Worm (Caenorhabditis elegans) whole organism, L4 larva: Measurements from ENCODE around the gene srt-49.
"Not testable (repeated sequence)": the region's sequence is repeated elsewhere in the genome, so short reads cannot be mapped to it uniquely, and the experiment has no call there.

Source experiments
- R02D3.7 ChIP-seq: fragments of 150-350 bp; sonication (generic microtip); optimal IDR thresholded peaks from 3 replicates; lab custom pipeline; 2014; ENCODE audit warnings: missing biosample characterization, missing genetic modification characterization
- Y105C5A.15 ChIP-seq: fragments of 200-800 bp; sonication (Bioruptor generic); IDR thresholded peaks from 2 replicates; pipeline ENCODE4 v1.3.6; 2022; ENCODE audit warnings: missing genetic modification characterization, missing compliant biosample characterization
- Y5F2A.4 ChIP-seq: fragments of 200-800 bp; sonication (Bioruptor generic); optimal IDR thresholded peaks from 2 replicates; lab custom pipeline; 2018; ENCODE audit warnings: mild to moderate bottlenecking, missing genetic modification characterization, missing compliant biosample characterization
- ZK337.2 ChIP-seq: fragments of 200-800 bp; sonication (Bioruptor generic); IDR thresholded peaks from 2 replicates; pipeline ENCODE4 v1.3.6; 2022; ENCODE audit warnings: missing genetic modification reagents, missing genetic modification characterization, missing compliant biosample characterization
- ZK546.5 ChIP-seq, 2 experiments: sonication (generic microtip); optimal IDR thresholded peaks; 2 replicates each; lab custom pipeline; 2017; ENCODE audit warnings: missing biosample characterization in 2 of 2, missing genetic modification characterization in 2 of 2
- aha-1 ChIP-seq: fragments of 150-350 bp; peaks from one replicate; lab custom pipeline; 2014; ENCODE audit warnings: missing biosample characterization, missing genetic modification characterization
- aly-2 ChIP-seq: sonication (generic microtip); optimal IDR thresholded peaks from 2 replicates; lab custom pipeline; 2018; ENCODE audit warnings: missing biosample characterization, missing genetic modification characterization
- ama-1 ChIP-seq: fragments of 150-350 bp; optimal IDR thresholded peaks from 2 replicates; lab custom pipeline; 2014; ENCODE audit warnings: inconsistent platforms, mixed read lengths
- attf-4 ChIP-seq: sonication (generic microtip); optimal IDR thresholded peaks from 3 replicates; lab custom pipeline; 2017; ENCODE audit warnings: missing biosample characterization, missing genetic modification characterization
- ces-1 ChIP-seq: fragments of 150-350 bp; sonication (generic microtip); optimal IDR thresholded peaks from 4 replicates; lab custom pipeline; 2014; ENCODE audit warnings: missing biosample characterization, missing genetic modification reagents, missing genetic modification characterization
- cey-2 ChIP-seq: sonication (generic microtip); optimal IDR thresholded peaks from 3 replicates; lab custom pipeline; 2017; ENCODE audit warnings: missing genetic modification characterization, mild to moderate bottlenecking, missing compliant biosample characterization, antibody characterized with exemption, borderline replicate concordance; ENCODE audit not compliant: insufficient read depth
- daf-16 ChIP-seq, 3 experiments: sonication (generic microtip); optimal IDR thresholded peaks; 2 replicates each; lab custom pipeline; 2016 to 2017; ENCODE audit warnings: missing genetic modification characterization in 3 of 3, missing genetic modification reagents in 3 of 3, mild to moderate bottlenecking in 2 of 3, missing compliant biosample characterization in 2 of 3, missing biosample characterization in 1 of 3, moderate library complexity in 1 of 3
- duxl-1 ChIP-seq: sonication (generic microtip); optimal IDR thresholded peaks from 2 replicates; lab custom pipeline; 2016; ENCODE audit warnings: mild to moderate bottlenecking, missing genetic modification characterization, moderate library complexity, missing compliant biosample characterization; ENCODE audit not compliant: poor library complexity
- dve-1 ChIP-seq: sonication (generic microtip); optimal IDR thresholded peaks from 2 replicates; lab custom pipeline; 2017; ENCODE audit warnings: antibody characterized with exemption, mild to moderate bottlenecking, missing genetic modification characterization, missing compliant biosample characterization; ENCODE audit not compliant: insufficient read depth
- egl-43 ChIP-seq: fragments of 200-800 bp; sonication (Bioruptor generic); IDR thresholded peaks from 2 replicates; pipeline ENCODE4 v1.3.6; 2022; ENCODE audit warnings: missing genetic modification reagents, missing genetic modification characterization, missing compliant biosample characterization
- gei-8 ChIP-seq: fragments of 200-800 bp; sonication (Bioruptor generic); optimal IDR thresholded peaks from 2 replicates; lab custom pipeline; 2018; ENCODE audit warnings: mild to moderate bottlenecking, missing genetic modification characterization, missing compliant biosample characterization
- madf-9 ChIP-seq: fragments of 200-800 bp; sonication (Bioruptor generic); conservative IDR thresholded peaks from 2 replicates; pipeline ENCODE4 v1.3.6; 2022; ENCODE audit warnings: missing genetic modification reagents, missing genetic modification characterization, missing compliant biosample characterization
- nhr-25 ChIP-seq: sonication (generic microtip); optimal IDR thresholded peaks from 2 replicates; lab custom pipeline; 2017; ENCODE audit warnings: missing genetic modification characterization, mild to moderate bottlenecking, missing compliant biosample characterization, antibody characterized with exemption, moderate library complexity, borderline replicate concordance; ENCODE audit not compliant: insufficient read depth
- nhr-28 ChIP-seq: fragments of 150-350 bp; optimal IDR thresholded peaks from 2 replicates; lab custom pipeline; 2014; ENCODE audit warnings: missing biosample characterization, missing genetic modification characterization
- nhr-41 ChIP-seq: fragments of 200-800 bp; sonication (Bioruptor generic); IDR thresholded peaks from 2 replicates; pipeline ENCODE4 v1.3.6; 2022; ENCODE audit warnings: missing genetic modification reagents, missing genetic modification characterization, missing compliant biosample characterization
- nhr-48 ChIP-seq: sonication (generic microtip); optimal IDR thresholded peaks from 2 replicates; lab custom pipeline; 2016; ENCODE audit warnings: mild to moderate bottlenecking, missing genetic modification characterization, missing compliant biosample characterization
- php-3 ChIP-seq: fragments of 200-800 bp; sonication (Bioruptor generic); IDR thresholded peaks from 2 replicates; pipeline ENCODE4 v1.3.6; 2022; ENCODE audit warnings: missing genetic modification reagents, missing genetic modification characterization, missing compliant biosample characterization
- rbr-2 ChIP-seq: sonication (generic microtip); optimal IDR thresholded peaks from 2 replicates; lab custom pipeline; 2016; ENCODE audit warnings: missing genotype, missing genetic modification characterization, missing compliant biosample characterization
- saeg-2 ChIP-seq: fragments of 200-800 bp; sonication (Bioruptor generic); IDR thresholded peaks from 2 replicates; pipeline ENCODE4 v1.3.6; 2022; ENCODE audit warnings: missing genetic modification reagents, missing genetic modification characterization, missing compliant biosample characterization
- sdz-12 ChIP-seq: fragments of 200-800 bp; sonication (Bioruptor generic); optimal IDR thresholded peaks from 2 replicates; lab custom pipeline; 2018; ENCODE audit warnings: mild to moderate bottlenecking, missing genetic modification characterization, missing compliant biosample characterization
- set-16 ChIP-seq: fragments of 200-800 bp; sonication (Bioruptor generic); IDR thresholded peaks from 2 replicates; pipeline ENCODE4 v1.3.6; 2022; ENCODE audit warnings: missing genetic modification reagents, missing genetic modification characterization, missing compliant biosample characterization
- tra-1 ChIP-seq: fragments of 200-800 bp; sonication (Bioruptor generic); IDR thresholded peaks from 2 replicates; pipeline ENCODE4 v1.3.6; 2022; ENCODE audit warnings: missing genetic modification reagents, missing genetic modification characterization, missing compliant biosample characterization
- unc-62 ChIP-seq, 3 experiments: fragments of 150-350 bp in 1 of 3; sonication (generic microtip); optimal IDR thresholded peaks in 2 of 3; peaks in 1 of 3; 1 replicate in 1 of 3; 2 replicates in 2 of 3; lab custom pipeline; 2014 to 2017; ENCODE audit warnings: missing biosample characterization in 3 of 3, missing genetic modification characterization in 3 of 3, missing genetic modification reagents in 3 of 3, missing genotype in 1 of 3
- vab-7 ChIP-seq: fragments of 200-800 bp; sonication (Bioruptor generic); IDR thresholded peaks from 2 replicates; pipeline ENCODE4 v1.3.6; 2022; ENCODE audit warnings: missing genetic modification reagents, missing genetic modification characterization, missing compliant biosample characterization
- zip-2 ChIP-seq: fragments of 150-350 bp; optimal IDR thresholded peaks from 2 replicates; lab custom pipeline; 2014; ENCODE audit warnings: missing biosample characterization, missing genetic modification characterization
- ztf-11 ChIP-seq: fragments of 150-350 bp; optimal IDR thresholded peaks from 2 replicates; lab custom pipeline; 2014; ENCODE audit warnings: missing biosample characterization, missing genetic modification characterization
- ztf-7 ChIP-seq: fragments of 150-350 bp; optimal IDR thresholded peaks from 2 replicates; lab custom pipeline; 2014; ENCODE audit warnings: missing biosample characterization, missing genetic modification characterization

The srt-49 gene

ce11 chrIV:15098294-15098693, at the start of gene srt-49:
srt-49 (minus strand) TSS chrIV:15098394.
- TF ChIP-seq ZK546.5 (tag; optimal IDR thresholded peaks at IDR 0.05; lab: Kevin White, UChicago) (no peak), dve-1 (tag; lab: Kevin White, UChicago) (no peak), ztf-7 (tag; lab: Kevin White, UChicago) (no peak), cey-2 (tag; lab: Kevin White, UChicago) (no peak), nhr-41 (no peak), ztf-11 (tag; lab: Kevin White, UChicago) (no peak), zip-2 (tag; lab: Kevin White, UChicago) (no peak)

- no peak for TF ChIP-seq ces-1 (GFP tag; lab: Kevin White, UChicago)
- no peak for TF ChIP-seq saeg-2
- TF ChIP-seq rbr-2 (tag; lab: Kevin White, UChicago), result no peak
- no peak for TF ChIP-seq ama-1 (lab: Kevin White, UChicago)
- no peak for TF ChIP-seq aly-2
- TF ChIP-seq daf-16 (GFP tag; optimal IDR thresholded peaks at IDR 0.05; lab: Kevin White, UChicago), result no peak
- no peak for TF ChIP-seq daf-16 (tag; optimal IDR thresholded peaks at IDR 0.05; lab: Kevin White, UChicago)
- no peak for TF ChIP-seq duxl-1 (tag; lab: Kevin White, UChicago)
- no peak for TF ChIP-seq nhr-25 (tag; lab: Kevin White, UChicago)
- TF ChIP-seq gei-8 (GFP tag; lab: Kevin White, UChicago), result no peak
- no peak for TF ChIP-seq Y5F2A.4
- no peak for TF ChIP-seq ZK337.2 (GFP tag; lab: Robert Waterston, UW)
- TF ChIP-seq vab-7 (GFP tag; lab: Robert Waterston, UW), result no peak
- TF ChIP-seq php-3 (GFP tag; lab: Robert Waterston, UW), result no peak
- TF ChIP-seq madf-9 (GFP tag; lab: Robert Waterston, UW), result no peak
Measured at ce11 chrIV:15147104-15147503, 48.9 kb upstream of the srt-49 start, which contains the start of gene str-78. str-78 (minus strand) TSS chrIV:15147204.

DNA sequence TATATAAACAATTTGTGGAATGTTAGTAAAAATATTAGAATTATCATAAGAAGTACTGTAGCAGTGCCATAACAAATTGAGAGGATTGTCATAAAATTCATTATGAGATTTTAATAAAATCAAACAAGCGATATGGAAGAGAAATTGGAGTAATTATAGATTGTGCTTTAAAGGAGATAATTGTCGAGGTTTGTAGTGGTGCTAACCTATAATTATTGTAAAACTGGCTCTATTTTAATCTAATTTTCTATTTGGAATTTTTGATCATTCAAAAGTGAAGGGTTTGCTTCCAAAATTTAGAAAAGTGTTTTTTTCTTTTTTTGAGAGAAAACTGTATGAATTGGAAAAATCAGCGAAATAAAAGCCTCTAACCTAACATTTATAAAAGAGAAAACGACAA, 42.6 kb upstream of the srt-49 start, which contains the start of gene srg-51:
Gene srg-51, minus strand, starts transcription at position 101 of the 400 bp plus-strand sequence.
- TF ChIP-seq sdz-12 (GFP tag; lab: Kevin White, UChicago) (no peak), R02D3.7 (tag; lab: Kevin White, UChicago) (no peak), aha-1 (tag; lab: Kevin White, UChicago) (peak; percentile 26), egl-43 (GFP tag; lab: Robert Waterston, UW) (no peak)
- TF ChIP-seq, all 104 proteins: peak for 1

DNA sequence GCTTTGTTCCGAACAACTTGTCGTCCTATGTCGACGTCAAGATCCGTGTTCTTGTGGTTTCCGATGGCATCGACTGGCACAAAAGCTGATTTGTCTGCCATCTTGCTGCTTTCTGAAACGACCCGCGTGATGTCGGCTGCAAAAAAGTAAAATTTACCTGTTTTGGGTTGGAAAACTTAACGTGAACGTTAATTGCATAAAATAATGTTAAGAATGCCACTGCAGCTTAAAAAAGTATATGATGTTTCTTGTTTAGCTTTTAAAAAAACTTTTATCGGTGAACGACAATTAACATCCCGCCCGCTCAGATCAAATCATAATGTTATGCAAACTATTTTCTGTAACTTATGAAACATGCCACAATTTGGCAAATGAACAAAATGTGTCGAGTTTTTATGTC, 35.7 kb upstream of the srt-49 start, which contains the start of gene M199.8:
Gene M199.8, minus strand, starts transcription at position 101 of the 400 bp plus-strand sequence.
- TF ChIP-seq nhr-48, attf-4, nhr-28 (tag; lab: Kevin White, UChicago): not testable (repeated sequence)

- TF ChIP-seq tra-1, result no peak
- TF ChIP-seq unc-62 (GFP tag; optimal IDR thresholded peaks at IDR 0.05 in 1 of 2; lab: Kevin White, UChicago), result peak in 1 of 2 experiments; percentile 35
- TF ChIP-seq unc-62 (tag; optimal IDR thresholded peaks at IDR 0.05; lab: Kevin White, UChicago), result no peak
- TF ChIP-seq, all 104 proteins: peak for 1
Measured at ce11 chrIV:15131697-15132096, 33.5 kb upstream of the srt-49 start, which contains the start of gene col-135. col-135 (minus strand) TSS chrIV:15131797.

DNA sequence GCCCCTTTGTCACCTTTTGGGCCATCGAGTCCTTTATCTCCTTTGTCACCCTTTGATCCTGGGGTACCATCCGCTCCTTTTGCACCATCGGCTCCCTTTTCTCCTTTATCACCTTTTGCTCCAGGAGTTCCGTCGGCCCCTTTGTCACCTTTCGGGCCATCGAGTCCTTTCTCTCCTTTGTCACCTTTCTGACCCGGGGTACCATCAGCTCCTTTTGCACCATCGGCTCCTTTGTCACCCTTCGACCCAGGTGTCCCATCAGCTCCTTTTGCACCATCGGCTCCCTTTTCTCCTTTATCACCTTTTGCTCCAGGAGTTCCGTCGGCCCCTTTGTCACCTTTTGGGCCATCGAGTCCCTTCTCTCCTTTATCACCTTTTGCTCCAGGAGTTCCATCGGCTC, 32.0 kb upstream of the srt-49 start:
- peak; percentile 74 for TF ChIP-seq set-16 (GFP tag; lab: Robert Waterston, UW)
- TF ChIP-seq Y105C5A.15, result 0 out of 2 replicates have a peak, but pooled peaks have one; percentile 8
